Worm (Caenorhabditis elegans) whole organism, L1 larva: ENCODE measurements around the gene C25H3.3.
A peak's percentile ranks its signal among the peaks of the same experiment; 100 is the strongest.

ENCODE experiments used
- C04F5.9 ChIP-seq: sonication (generic microtip); optimal IDR thresholded peaks from 2 replicates; lab custom pipeline; 2016; ENCODE audit warnings: missing genetic modification characterization, missing compliant biosample characterization
- F16B12.6 ChIP-seq: fragments of 150-350 bp; optimal IDR thresholded peaks from 2 replicates; lab custom pipeline; 2014; ENCODE audit warnings: missing biosample characterization, missing genetic modification characterization
- aha-1 ChIP-seq: fragments of 150-350 bp; optimal IDR thresholded peaks from 2 replicates; lab custom pipeline; 2014; ENCODE audit warnings: missing biosample characterization, missing genetic modification characterization
- alr-1 ChIP-seq: fragments of 200-800 bp; sonication (Bioruptor generic); optimal IDR thresholded peaks from 2 replicates; lab custom pipeline; 2018; ENCODE audit warnings: borderline replicate concordance, mild to moderate bottlenecking, missing genetic modification characterization, missing compliant biosample characterization
- aly-2 ChIP-seq: fragments of 150-350 bp; optimal IDR thresholded peaks from 2 replicates; lab custom pipeline; 2014; ENCODE audit warnings: missing biosample characterization, missing genetic modification characterization
- blmp-1 ChIP-seq: fragments of 150-350 bp; optimal IDR thresholded peaks from 2 replicates; lab custom pipeline; 2014; ENCODE audit warnings: missing biosample characterization, missing genetic modification characterization
- ceh-82 ChIP-seq, 3 experiments: fragments of 150-350 bp in 1 of 3; sonication (generic microtip) in 2 of 3; optimal IDR thresholded peaks; 2 replicates each; lab custom pipeline; 2014 to 2017; ENCODE audit warnings: missing biosample characterization in 3 of 3, missing genetic modification characterization in 3 of 3
- ceh-90 ChIP-seq: sonication (generic microtip); optimal IDR thresholded peaks from 2 replicates; lab custom pipeline; 2016; ENCODE audit warnings: missing genetic modification characterization, missing compliant biosample characterization
- dpl-1 ChIP-seq, 3 experiments: fragments of 150-350 bp in 2 of 3; sonication (generic microtip) in 1 of 3; optimal IDR thresholded peaks; 2 replicates each; lab custom pipeline; 2014 to 2017; ENCODE audit warnings: missing biosample characterization in 3 of 3, missing genetic modification characterization in 3 of 3, missing genetic modification reagents in 3 of 3
- efl-1 ChIP-seq, 4 experiments: fragments of 150-350 bp; optimal IDR thresholded peaks in 3 of 4; peaks in 1 of 4; 1 replicate in 1 of 4; 2 replicates in 3 of 4; lab custom pipeline; 2014; ENCODE audit warnings: missing biosample characterization in 2 of 4, missing genetic modification characterization in 2 of 4, missing genetic modification reagents in 2 of 4
- egl-13 ChIP-seq: sonication (generic microtip); optimal IDR thresholded peaks from 2 replicates; lab custom pipeline; 2016; ENCODE audit warnings: missing genotype, missing genetic modification reagents, missing genetic modification characterization, missing compliant biosample characterization
- egl-27 ChIP-seq, 2 experiments: fragments of 150-350 bp in 1 of 2; sonication (generic microtip); optimal IDR thresholded peaks; 3 replicates each; lab custom pipeline; 2017 to 2018; ENCODE audit warnings: missing biosample characterization in 2 of 2, missing genetic modification characterization in 2 of 2, missing genetic modification reagents in 2 of 2
- elt-3 ChIP-seq, 6 experiments: fragments of 150-350 bp in 1 of 6; sonication (generic microtip); optimal IDR thresholded peaks; 2 replicates each; lab custom pipeline; 2017 to 2018; ENCODE audit warnings: missing biosample characterization in 6 of 6, missing genetic modification characterization in 6 of 6, inconsistent platforms in 1 of 6
- fkh-8 ChIP-seq: sonication (generic microtip); optimal IDR thresholded peaks from 2 replicates; lab custom pipeline; 2016; ENCODE audit warnings: mild to moderate bottlenecking, missing genetic modification characterization, missing compliant biosample characterization
- fos-1 ChIP-seq: fragments of 150-350 bp; optimal IDR thresholded peaks from 2 replicates; lab custom pipeline; 2014; ENCODE audit warnings: missing biosample characterization, missing genetic modification characterization
- hlh-17 ChIP-seq: fragments of 200-800 bp; sonication (Bioruptor generic); optimal IDR thresholded peaks from 2 replicates; lab custom pipeline; 2018; ENCODE audit warnings: missing genetic modification characterization, mild to moderate bottlenecking, missing compliant biosample characterization, moderate library complexity, borderline replicate concordance
- hlh-4 ChIP-seq: sonication (generic microtip); optimal IDR thresholded peaks from 2 replicates; lab custom pipeline; 2016; ENCODE audit warnings: mild to moderate bottlenecking, missing genetic modification characterization, missing compliant biosample characterization
- hpl-2 ChIP-seq: fragments of 150-350 bp; optimal IDR thresholded peaks from 2 replicates; lab custom pipeline; 2014; ENCODE audit warnings: missing biosample characterization, missing genetic modification reagents, missing genetic modification characterization
- irx-1 ChIP-seq: sonication (generic microtip); optimal IDR thresholded peaks from 2 replicates; lab custom pipeline; 2016; ENCODE audit warnings: missing genetic modification characterization, missing compliant biosample characterization
- isw-1 ChIP-seq: fragments of 200-800 bp; sonication (Bioruptor generic); IDR thresholded peaks from 2 replicates; pipeline ENCODE4 v1.3.6; 2022; ENCODE audit warnings: missing genetic modification characterization, missing compliant biosample characterization
- lin-15B ChIP-seq: fragments of 150-350 bp; sonication (generic microtip); optimal IDR thresholded peaks from 3 replicates; lab custom pipeline; 2014; ENCODE audit warnings: missing biosample characterization, missing genetic modification characterization
- lin-39 ChIP-seq: fragments of 150-350 bp; optimal IDR thresholded peaks from 2 replicates; lab custom pipeline; 2014; ENCODE audit warnings: missing biosample characterization, missing genetic modification reagents, missing genetic modification characterization
- lir-3 ChIP-seq: sonication (generic microtip); optimal IDR thresholded peaks from 2 replicates; lab custom pipeline; 2016; ENCODE audit warnings: mild to moderate bottlenecking, missing genetic modification characterization, moderate library complexity, missing compliant biosample characterization; ENCODE audit not compliant: poor library complexity
- mab-9 ChIP-seq: fragments of 200-800 bp; sonication (Bioruptor generic); IDR thresholded peaks from 2 replicates; pipeline ENCODE4 v1.3.6; 2022; ENCODE audit warnings: missing genetic modification reagents, missing genetic modification characterization, missing compliant biosample characterization
- mep-1 ChIP-seq: fragments of 150-350 bp; optimal IDR thresholded peaks from 2 replicates; lab custom pipeline; 2014; ENCODE audit warnings: missing biosample characterization, missing genetic modification characterization
- nhr-20 ChIP-seq: sonication (generic microtip); optimal IDR thresholded peaks from 2 replicates; lab custom pipeline; 2016; ENCODE audit warnings: mild to moderate bottlenecking, missing genetic modification characterization, missing compliant biosample characterization
- nhr-237 ChIP-seq: fragments of 150-350 bp; optimal IDR thresholded peaks from 2 replicates; lab custom pipeline; 2014; ENCODE audit warnings: missing biosample characterization, missing genetic modification characterization
- nhr-71 ChIP-seq: sonication (generic microtip); optimal IDR thresholded peaks from 2 replicates; lab custom pipeline; 2016; ENCODE audit warnings: mild to moderate bottlenecking, missing genetic modification characterization, moderate library complexity, missing compliant biosample characterization
- nhr-76 ChIP-seq: sonication (generic microtip); optimal IDR thresholded peaks from 2 replicates; lab custom pipeline; 2017; ENCODE audit warnings: missing biosample characterization, missing genetic modification characterization
- nhr-85 ChIP-seq: sonication (generic microtip); peaks from one replicate; lab custom pipeline; 2016; ENCODE audit warnings: missing genetic modification characterization, inconsistent platforms, missing compliant biosample characterization
- nhr-90 ChIP-seq: sonication (generic microtip); optimal IDR thresholded peaks from 2 replicates; lab custom pipeline; 2016; ENCODE audit warnings: mild to moderate bottlenecking, missing genetic modification characterization, missing compliant biosample characterization; ENCODE audit not compliant: poor library complexity
- pax-3 ChIP-seq: fragments of 200-800 bp; sonication (Bioruptor generic); optimal IDR thresholded peaks from 2 replicates; lab custom pipeline; 2018; ENCODE audit warnings: mild to moderate bottlenecking, missing genetic modification characterization, moderate library complexity, missing compliant biosample characterization
- pqm-1 ChIP-seq: sonication (generic microtip); optimal IDR thresholded peaks from 3 replicates; lab custom pipeline; 2017; ENCODE audit warnings: missing biosample characterization, missing genetic modification characterization
- rnt-1 ChIP-seq: sonication (generic microtip); optimal IDR thresholded peaks from 2 replicates; lab custom pipeline; 2016; ENCODE audit warnings: mild to moderate bottlenecking, missing genetic modification characterization, moderate library complexity, missing compliant biosample characterization
- snu-23 ChIP-seq: sonication (generic microtip); optimal IDR thresholded peaks from 2 replicates; lab custom pipeline; 2016; ENCODE audit warnings: missing genetic modification characterization, missing compliant biosample characterization
- sptf-1 ChIP-seq: fragments of 150-350 bp; optimal IDR thresholded peaks from 2 replicates; lab custom pipeline; 2014; ENCODE audit warnings: missing biosample characterization, missing genetic modification characterization
- swsn-7 ChIP-seq: sonication (generic microtip); optimal IDR thresholded peaks from 2 replicates; lab custom pipeline; 2016; ENCODE audit warnings: missing genetic modification characterization, missing compliant biosample characterization
- tbx-2 ChIP-seq: sonication (generic microtip); optimal IDR thresholded peaks from 2 replicates; lab custom pipeline; 2016; ENCODE audit warnings: missing genetic modification characterization, missing compliant biosample characterization
- unc-130 ChIP-seq: fragments of 150-350 bp; optimal IDR thresholded peaks from 2 replicates; lab custom pipeline; 2017; ENCODE audit warnings: missing biosample characterization, missing genetic modification characterization, inconsistent platforms
- unc-98 ChIP-seq: fragments of 200-800 bp; sonication (Bioruptor generic); IDR thresholded peaks from 2 replicates; pipeline ENCODE4 v1.3.6; 2022; ENCODE audit warnings: missing genetic modification characterization, missing compliant biosample characterization
- vab-15 ChIP-seq: sonication (generic microtip); optimal IDR thresholded peaks from 2 replicates; lab custom pipeline; 2017; ENCODE audit warnings: missing genotype, mild to moderate bottlenecking, missing genetic modification characterization, missing compliant biosample characterization
- zip-4 ChIP-seq: fragments of 200-800 bp; sonication (Bioruptor generic); optimal IDR thresholded peaks from 2 replicates; lab custom pipeline; 2018; ENCODE audit warnings: mild to moderate bottlenecking, missing genetic modification characterization, moderate library complexity, missing compliant biosample characterization

The C25H3.3 gene

ce11 chrII:5693893-5694292 is at the start of gene C25H3.3:
C25H3.3 (plus strand) TSS chrII:5694193.
- no peak for TF ChIP-seq efl-1 (optimal IDR thresholded peaks at IDR 0.05; lab: Kevin White, UChicago)
- peak in 1 of 2 experiments; percentile 61 for TF ChIP-seq efl-1 (GFP tag; optimal IDR thresholded peaks at IDR 0.05 in 1 of 2; lab: Kevin White, UChicago)
- no peak for TF ChIP-seq irx-1
- TF ChIP-seq hlh-17 (GFP tag; lab: Kevin White, UChicago): no peak
- TF ChIP-seq, all 84 proteins: peak for 1

ce11 chrII:5646942-5647341 is 47.1 kb upstream of the C25H3.3 start, which contains the start of gene F59E12.9:
F59E12.9 (minus strand) TSS chrII:5647042.
- TF ChIP-seq hpl-2 (GFP tag; lab: Kevin White, UChicago): no peak
- no peak for TF ChIP-seq swsn-7 (tag; lab: Kevin White, UChicago)
- no peak for TF ChIP-seq F16B12.6
- TF ChIP-seq mab-9 (GFP tag; lab: Robert Waterston, UW): no peak
- no peak for TF ChIP-seq ceh-82 (tag; optimal IDR thresholded peaks at IDR 0.05; lab: Kevin White, UChicago)
- TF ChIP-seq hlh-4 (tag; lab: Kevin White, UChicago): no peak
- TF ChIP-seq C04F5.9: no peak

- TF ChIP-seq pax-3 (tag; lab: Kevin White, UChicago): no peak
- TF ChIP-seq zip-4 (GFP tag; lab: Kevin White, UChicago): no peak
- no peak for TF ChIP-seq alr-1 (tag; lab: Kevin White, UChicago)
- TF ChIP-seq F16B12.6: no peak
- TF ChIP-seq dpl-1 (GFP tag; optimal IDR thresholded peaks at IDR 0.05; lab: Kevin White, UChicago): no peak
- no peak for TF ChIP-seq nhr-237 (tag; lab: Kevin White, UChicago)
- TF ChIP-seq isw-1 (GFP tag; lab: Robert Waterston, UW): no peak
- TF ChIP-seq aly-2 (tag; lab: Kevin White, UChicago): no peak
- no peak for TF ChIP-seq aha-1
- no peak for TF ChIP-seq mep-1
- no peak for TF ChIP-seq hpl-2 (GFP tag; lab: Kevin White, UChicago)
Observed at ce11 chrII:5648272-5648671, 45.7 kb upstream of the C25H3.3 start, which contains the start of gene ddl-1. ddl-1 (minus strand) TSS chrII:5648372.

- TF ChIP-seq unc-98 (GFP tag; lab: Robert Waterston, UW) (no peak), lin-15B (tag; lab: Kevin White, UChicago) (peak; percentile 86), lir-3 (peak; percentile 77), sptf-1 (no peak), egl-13 (tag; lab: Kevin White, UChicago) (no peak), mep-1 (peak; percentile 65), swsn-7 (tag; lab: Kevin White, UChicago) (peak; percentile 28), pax-3 (tag; lab: Kevin White, UChicago) (no peak), nhr-71 (peak; percentile 66), tbx-2 (tag; lab: Kevin White, UChicago) (peak; percentile 52), unc-130 (tag; lab: Kevin White, UChicago) (no peak), F16B12.6 (peak; percentile 57), blmp-1 (tag; lab: Kevin White, UChicago) (no peak), ceh-82 (tag; optimal IDR thresholded peaks at IDR 0.05; lab: Kevin White, UChicago) (peak; percentile 8 to 84 (median 37)), fos-1 (tag; lab: Kevin White, UChicago) (no peak), nhr-20 (tag; lab: Kevin White, UChicago) (peak; percentile 61), elt-3 (tag; optimal IDR thresholded peaks at IDR 0.05; lab: Kevin White, UChicago) (peak in 1 of 6 experiments; percentile 20), nhr-85 (peak; percentile 74), hpl-2 (GFP tag; lab: Kevin White, UChicago) (peak; percentile 42), dpl-1 (GFP tag; optimal IDR thresholded peaks at IDR 0.05; lab: Kevin White, UChicago) (peak; percentile 68 to 87 (median 77)), ceh-90 (tag; lab: Kevin White, UChicago) (peak; percentile 57), pqm-1 (no peak), fkh-8 (tag; lab: Kevin White, UChicago) (peak; percentile 60), snu-23 (peak; percentile 68), nhr-90 (peak; percentile 18), nhr-76 (tag; lab: Kevin White, UChicago) (no peak), rnt-1 (tag; lab: Kevin White, UChicago) (peak; percentile 86), efl-1 (optimal IDR thresholded peaks at IDR 0.05; lab: Kevin White, UChicago) (peak; percentile 78 to 83), efl-1 (GFP tag; optimal IDR thresholded peaks at IDR 0.05 in 1 of 2; lab: Kevin White, UChicago) (peak; percentile 85 to 98), mab-9 (GFP tag; lab: Robert Waterston, UW) (no peak), lin-39 (tag; lab: Kevin White, UChicago) (no peak), vab-15 (tag; lab: Kevin White, UChicago) (no peak), egl-27 (tag; optimal IDR thresholded peaks at IDR 0.05; lab: Kevin White, UChicago) (no peak)
Observed at ce11 chrII:5649236-5650004, 44.6 kb upstream of the C25H3.3 start, which contains the start of the genes sam-4, F59E12.17 and zyg-1. sam-4 (minus strand) TSS chrII:5649286. F59E12.17 (minus strand) TSS chrII:5649470. zyg-1 (plus strand) TSS chrII:5649748.
